Worm (Caenorhabditis elegans) whole organism, L3 larva: ENCODE results near the gene num-1.

ENCODE experiments used
- ama-1 ChIP-seq: fragments of 150-350 bp; optimal IDR thresholded peaks from 2 replicates; lab custom pipeline; 2018
- ceh-16 ChIP-seq: sonication (generic microtip); optimal IDR thresholded peaks from 2 replicates; lab custom pipeline; 2017; ENCODE audit warnings: missing biosample characterization, missing genetic modification characterization
- ceh-28 ChIP-seq: fragments of 150-350 bp; optimal IDR thresholded peaks from 2 replicates; lab custom pipeline; 2014; ENCODE audit warnings: missing biosample characterization, missing genetic modification reagents, missing genetic modification characterization
- ceh-82 ChIP-seq: fragments of 150-350 bp; optimal IDR thresholded peaks from 2 replicates; lab custom pipeline; 2014; ENCODE audit warnings: missing biosample characterization, missing genetic modification characterization
- daf-12 ChIP-seq: fragments of 150-350 bp; optimal IDR thresholded peaks from 2 replicates; lab custom pipeline; 2014; ENCODE audit warnings: missing biosample characterization, missing genetic modification reagents, missing genetic modification characterization
- egl-27 ChIP-seq: sonication (generic microtip); optimal IDR thresholded peaks from 4 replicates; lab custom pipeline; 2017; ENCODE audit warnings: missing biosample characterization, missing genetic modification reagents, missing genetic modification characterization
- elt-1 ChIP-seq: fragments of 150-350 bp; optimal IDR thresholded peaks from 2 replicates; lab custom pipeline; 2014; ENCODE audit warnings: missing biosample characterization, missing genetic modification characterization
- elt-2 ChIP-seq: sonication (generic microtip); optimal IDR thresholded peaks from 2 replicates; lab custom pipeline; 2016; ENCODE audit warnings: missing genetic modification reagents, mild to moderate bottlenecking, missing genetic modification characterization, missing compliant biosample characterization
- fkh-10 ChIP-seq: sonication (generic microtip); optimal IDR thresholded peaks from 2 replicates; lab custom pipeline; 2017; ENCODE audit warnings: missing biosample characterization, missing genetic modification reagents, missing genetic modification characterization
- fkh-2 ChIP-seq: fragments of 150-350 bp; optimal IDR thresholded peaks from 2 replicates; lab custom pipeline; 2014; ENCODE audit warnings: missing biosample characterization, missing genetic modification reagents, missing genetic modification characterization
- fos-1 ChIP-seq: fragments of 150-350 bp; optimal IDR thresholded peaks from 2 replicates; lab custom pipeline; 2014; ENCODE audit warnings: missing biosample characterization, missing genetic modification characterization
- hmg-11 ChIP-seq: sonication (generic microtip); optimal IDR thresholded peaks from 2 replicates; lab custom pipeline; 2016; ENCODE audit warnings: missing genetic modification characterization, missing compliant biosample characterization
- jun-1 ChIP-seq: fragments of 150-350 bp; optimal IDR thresholded peaks from 2 replicates; lab custom pipeline; 2014; ENCODE audit warnings: missing biosample characterization, missing genetic modification reagents, missing genetic modification characterization
- lin-15B ChIP-seq: fragments of 150-350 bp; optimal IDR thresholded peaks from 2 replicates; lab custom pipeline; 2014; ENCODE audit warnings: missing biosample characterization, missing genetic modification characterization
- lin-39 ChIP-seq: fragments of 150-350 bp; optimal IDR thresholded peaks from 2 replicates; lab custom pipeline; 2018; ENCODE audit warnings: missing biosample characterization, missing genetic modification reagents, missing genetic modification characterization
- lsy-12 ChIP-seq: sonication (generic microtip); optimal IDR thresholded peaks from 2 replicates; lab custom pipeline; 2016; ENCODE audit warnings: mild to moderate bottlenecking, missing genetic modification characterization, missing compliant biosample characterization
- mdl-1 ChIP-seq: fragments of 150-350 bp; optimal IDR thresholded peaks from 2 replicates; lab custom pipeline; 2014; ENCODE audit warnings: missing biosample characterization, missing genetic modification characterization
- nfya-1 ChIP-seq: sonication (generic microtip); optimal IDR thresholded peaks from 2 replicates; lab custom pipeline; 2017; ENCODE audit warnings: missing genetic modification characterization, mild to moderate bottlenecking, missing compliant biosample characterization, antibody characterized with exemption, moderate library complexity; ENCODE audit not compliant: insufficient read depth
- nhr-11 ChIP-seq: fragments of 150-350 bp; optimal IDR thresholded peaks from 2 replicates; lab custom pipeline; 2014; ENCODE audit warnings: missing biosample characterization, missing genetic modification characterization
- nhr-12 ChIP-seq: fragments of 150-350 bp; optimal IDR thresholded peaks from 2 replicates; lab custom pipeline; 2014; ENCODE audit warnings: missing biosample characterization, missing genetic modification characterization
- nhr-237 ChIP-seq: fragments of 150-350 bp; optimal IDR thresholded peaks from 2 replicates; lab custom pipeline; 2014; ENCODE audit warnings: missing biosample characterization, missing genetic modification characterization
- nhr-25 ChIP-seq: sonication (generic microtip); optimal IDR thresholded peaks from 2 replicates; lab custom pipeline; 2017; ENCODE audit warnings: missing biosample characterization, missing genetic modification characterization
- nhr-43 ChIP-seq: sonication (generic microtip); optimal IDR thresholded peaks from 2 replicates; lab custom pipeline; 2016; ENCODE audit warnings: mild to moderate bottlenecking, missing genetic modification characterization, missing compliant biosample characterization; ENCODE audit not compliant: poor library complexity, severe bottlenecking
- nhr-67 ChIP-seq: fragments of 150-350 bp; optimal IDR thresholded peaks from 2 replicates; lab custom pipeline; 2014; ENCODE audit warnings: missing biosample characterization, missing genetic modification characterization
- pqm-1 ChIP-seq: fragments of 150-350 bp; optimal IDR thresholded peaks from 2 replicates; lab custom pipeline; 2017; ENCODE audit warnings: missing biosample characterization, missing genetic modification characterization, inconsistent platforms
- sea-2 ChIP-seq: fragments of 150-350 bp; sonication (generic microtip); optimal IDR thresholded peaks from 4 replicates; lab custom pipeline; 2014; ENCODE audit warnings: missing biosample characterization, missing genetic modification reagents, missing genetic modification characterization
- skn-1 ChIP-seq: fragments of 150-350 bp; optimal IDR thresholded peaks from 2 replicates; lab custom pipeline; 2014; ENCODE audit warnings: missing biosample characterization, missing genetic modification characterization
- snpc-4 ChIP-seq: fragments of 150-350 bp; optimal IDR thresholded peaks from 2 replicates; lab custom pipeline; 2014; ENCODE audit warnings: missing biosample characterization, missing genetic modification characterization
- tbx-2 ChIP-seq: sonication (generic microtip); optimal IDR thresholded peaks from 2 replicates; lab custom pipeline; 2016; ENCODE audit warnings: mild to moderate bottlenecking, missing genetic modification characterization, missing compliant biosample characterization
- unc-39 ChIP-seq: sonication (generic microtip); optimal IDR thresholded peaks from 4 replicates; lab custom pipeline; 2017; ENCODE audit warnings: missing biosample characterization, missing genetic modification characterization
- unc-62 ChIP-seq: fragments of 150-350 bp; sonication (generic microtip); optimal IDR thresholded peaks from 4 replicates; lab custom pipeline; 2014; ENCODE audit warnings: missing biosample characterization, missing genetic modification reagents, missing genetic modification characterization
- zag-1 ChIP-seq: fragments of 150-350 bp; optimal IDR thresholded peaks from 2 replicates; lab custom pipeline; 2014; ENCODE audit warnings: missing biosample characterization, missing genetic modification characterization
- ztf-11 ChIP-seq: fragments of 150-350 bp; optimal IDR thresholded peaks from 2 replicates; lab custom pipeline; 2014; ENCODE audit warnings: missing biosample characterization, missing genetic modification characterization
- ztf-4 ChIP-seq: fragments of 150-350 bp; optimal IDR thresholded peaks from 2 replicates; lab custom pipeline; 2014; ENCODE audit warnings: missing biosample characterization, missing genetic modification characterization

Gene num-1

DNA sequence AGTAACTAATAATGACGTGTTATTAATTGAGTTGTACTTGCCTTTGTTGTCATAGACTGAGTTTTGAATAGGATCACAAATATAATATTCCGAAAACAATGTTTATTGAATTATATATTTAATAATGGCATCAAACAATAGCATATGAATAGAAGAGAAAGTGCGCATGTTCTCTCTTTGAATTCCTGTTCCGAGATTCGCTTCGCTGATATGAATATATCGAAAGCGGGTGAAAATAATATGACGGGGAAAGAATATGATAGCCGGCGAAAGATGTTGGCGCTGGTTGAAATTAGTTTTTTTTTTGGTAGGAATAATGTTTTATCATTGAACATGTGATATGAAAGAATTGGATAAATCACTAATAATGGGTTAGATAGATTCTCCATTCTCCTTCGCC, 9.6 kb upstream of the num-1 start, which contains the start of gene T03D8.6:
Gene T03D8.6, minus strand, starts transcription at position 298 of the 400 bp plus-strand sequence.
- no peak for TF ChIP-seq nhr-11 (tag; lab: Kevin White, UChicago)
- TF ChIP-seq lsy-12 (tag; lab: Kevin White, UChicago): no peak

DNA sequence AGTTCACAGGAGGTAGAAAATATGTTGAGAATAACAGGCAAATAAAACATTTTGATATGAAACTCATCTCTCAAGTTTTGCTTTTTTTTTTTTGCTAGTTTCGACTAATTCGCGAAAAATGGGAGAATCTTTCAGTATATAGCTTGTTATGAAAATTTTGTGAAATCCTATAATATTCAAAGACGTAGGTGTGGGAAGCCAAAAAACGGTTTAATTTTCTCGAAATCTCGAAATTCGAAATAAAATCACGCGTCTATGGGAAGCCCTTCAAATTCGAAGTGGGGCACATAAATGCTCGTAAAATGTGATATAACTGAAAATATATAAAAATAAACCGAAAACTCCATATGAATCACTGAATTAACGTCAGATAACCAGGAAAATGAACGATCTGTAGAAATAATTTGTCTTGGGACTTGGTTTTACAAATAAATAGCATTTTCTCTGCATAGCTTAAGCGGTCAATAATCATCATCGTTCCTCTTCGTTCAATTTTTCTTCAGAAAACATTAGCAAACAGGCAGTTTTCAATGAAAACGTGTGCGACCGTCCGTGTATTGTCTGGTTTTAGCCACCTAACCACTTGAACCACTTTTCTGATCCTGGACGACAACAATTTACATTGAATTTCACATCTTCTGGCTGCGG, 4.5 kb upstream of the num-1 start, which contains the start of the genes gcy-22 and grl-14:
Gene gcy-22, minus strand, starts transcription at position 101 of the 648 bp plus-strand sequence.
Gene grl-14, plus strand, starts transcription at position 598 of the 648 bp plus-strand sequence.
- no peak for TF ChIP-seq unc-39
- TF ChIP-seq snpc-4 (tag; lab: Kevin White, UChicago): no peak
- TF ChIP-seq fkh-10 (GFP tag; lab: Kevin White, UChicago): no peak
- TF ChIP-seq tbx-2: no peak
- TF ChIP-seq nhr-43 (tag; lab: Kevin White, UChicago): no peak
- TF ChIP-seq nhr-11 (tag; lab: Kevin White, UChicago): no peak
- no peak for TF ChIP-seq nfya-1 (tag; lab: Kevin White, UChicago)
- no peak for TF ChIP-seq mdl-1 (tag; lab: Kevin White, UChicago)
- no peak for TF ChIP-seq nhr-67

DNA sequence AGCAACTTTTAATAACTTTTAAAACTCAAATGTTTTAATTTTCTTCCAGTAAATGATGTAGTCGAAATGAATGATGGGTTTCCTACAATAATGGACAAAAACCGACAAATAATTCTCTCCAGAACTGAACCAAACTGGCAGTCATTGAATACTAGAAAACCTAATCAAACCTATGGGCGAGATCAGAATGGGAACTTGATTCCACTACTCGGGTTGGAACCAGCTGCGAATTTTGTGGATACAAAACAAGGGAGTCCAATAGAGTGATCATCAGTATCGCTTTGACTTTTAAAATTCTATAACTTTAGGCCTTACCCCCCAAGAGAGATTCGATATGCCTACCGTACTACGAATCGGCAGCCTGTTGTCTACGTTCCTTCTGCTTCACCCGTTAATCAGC, 3.0 kb upstream of the num-1 start:
- TF ChIP-seq ztf-4 (tag; lab: Kevin White, UChicago) (no peak), hmg-11 (no peak), egl-27 (tag; lab: Kevin White, UChicago) (no peak), nhr-43 (tag; lab: Kevin White, UChicago) (no peak), skn-1 (tag; lab: Kevin White, UChicago) (no peak), nhr-237 (tag; lab: Kevin White, UChicago) (no peak), zag-1 (tag; lab: Kevin White, UChicago) (no peak), ztf-11 (tag; lab: Kevin White, UChicago) (no peak), elt-2 (tag; lab: Kevin White, UChicago) (no peak), jun-1 (tag; lab: Kevin White, UChicago) (no peak), ceh-16 (tag; lab: Kevin White, UChicago) (no peak), pqm-1 (tag; lab: Kevin White, UChicago) (no peak), nhr-12 (tag; lab: Kevin White, UChicago) (no peak)

DNA sequence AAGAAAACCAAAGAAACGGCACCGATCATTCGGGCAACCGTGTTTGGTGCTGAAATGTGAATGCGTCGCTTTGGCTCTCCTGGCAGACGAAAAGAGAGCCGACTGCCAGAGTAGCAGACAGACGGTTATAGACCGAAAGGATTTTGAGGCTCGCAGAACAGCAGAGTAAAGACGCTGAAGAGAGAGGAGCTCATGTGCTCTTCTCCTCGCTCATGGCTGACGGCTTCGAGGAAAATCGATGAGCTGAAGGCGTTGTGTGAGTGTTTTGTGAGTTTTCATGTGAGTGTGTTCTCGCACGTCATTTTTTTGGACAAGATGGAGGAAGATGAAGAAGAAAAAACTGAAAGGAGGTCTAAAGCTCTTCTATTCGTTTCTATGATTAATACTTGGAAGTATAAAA, 791 bp upstream of the num-1 start, which contains the start of gene sbt-1:
Gene sbt-1, minus strand, starts transcription at position 62 of the 400 bp plus-strand sequence.
- TF ChIP-seq mdl-1 (tag; lab: Kevin White, UChicago) (peak; percentile 57), fos-1 (tag; lab: Kevin White, UChicago) (no peak), jun-1 (tag; lab: Kevin White, UChicago) (no peak), ceh-28 (peak; percentile 12), nfya-1 (tag; lab: Kevin White, UChicago) (peak; percentile 83), nhr-11 (tag; lab: Kevin White, UChicago) (peak; percentile 37), elt-1 (peak; percentile 45), lin-15B (tag; lab: Kevin White, UChicago) (peak; percentile 34), sea-2 (GFP tag; lab: Kevin White, UChicago) (peak; percentile 55), pqm-1 (tag; lab: Kevin White, UChicago) (peak; percentile 65), unc-62 (no peak), tbx-2 (peak; percentile 35), lin-39 (tag; lab: Kevin White, UChicago) (peak; percentile 77), hmg-11 (peak; percentile 59), nhr-25 (no peak)

DNA sequence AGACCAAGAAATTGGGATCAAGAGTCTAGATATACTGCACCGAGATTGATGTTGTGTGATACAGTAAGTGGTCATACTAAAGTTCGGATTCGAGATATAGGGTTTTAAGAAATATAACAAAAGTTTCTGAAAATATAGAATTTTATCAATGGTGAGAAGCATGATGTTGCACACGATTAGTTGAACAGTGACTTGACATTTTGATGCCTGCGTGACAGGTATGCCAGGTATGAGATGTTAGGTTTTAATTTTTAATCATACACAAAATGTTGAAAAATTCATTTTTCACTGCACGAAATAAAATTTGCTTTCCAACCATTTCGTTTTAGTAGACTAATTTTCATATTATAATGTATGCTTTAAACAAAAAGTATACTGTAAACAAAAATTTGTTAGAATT, 798 bp downstream of the num-1 start:
- no peak for TF ChIP-seq sea-2 (GFP tag; lab: Kevin White, UChicago)
- TF ChIP-seq elt-2 (tag; lab: Kevin White, UChicago): no peak
- no peak for TF ChIP-seq hmg-11
- no peak for TF ChIP-seq mdl-1 (tag; lab: Kevin White, UChicago)
- no peak for TF ChIP-seq unc-62
- no peak for TF ChIP-seq ama-1
- TF ChIP-seq nfya-1 (tag; lab: Kevin White, UChicago): no peak
- TF ChIP-seq lin-39 (tag; lab: Kevin White, UChicago): no peak
- no peak for TF ChIP-seq fkh-2 (tag; lab: Kevin White, UChicago)
- no peak for TF ChIP-seq daf-12 (tag; lab: Kevin White, UChicago)
- no peak for TF ChIP-seq ceh-82 (tag; lab: Kevin White, UChicago)
